Worm (Caenorhabditis elegans) whole organism, late embryonic: ENCODE data around the gene bath-13.

ENCODE experiments used
- K09A11.1 ChIP-seq: sonication (generic microtip); optimal IDR thresholded peaks from 2 replicates; lab custom pipeline; 2017; ENCODE audit warnings: antibody characterized with exemption, mild to moderate bottlenecking, missing genetic modification characterization, missing compliant biosample characterization; ENCODE audit not compliant: insufficient read depth
- ama-1 ChIP-seq: fragments of 150-350 bp; optimal IDR thresholded peaks from 2 replicates; lab custom pipeline; 2014
- ceh-22 ChIP-seq: sonication (generic microtip); optimal IDR thresholded peaks from 2 replicates; lab custom pipeline; 2017; ENCODE audit warnings: missing biosample characterization, missing genetic modification characterization
- elt-2 ChIP-seq: sonication (generic microtip); optimal IDR thresholded peaks from 2 replicates; lab custom pipeline; 2016; ENCODE audit warnings: missing genetic modification reagents, missing genetic modification characterization, missing compliant biosample characterization
- nhr-11 ChIP-seq: fragments of 150-350 bp; optimal IDR thresholded peaks from 2 replicates; lab custom pipeline; 2014; ENCODE audit warnings: missing biosample characterization, missing genetic modification characterization
- pha-4 ChIP-seq: fragments of 150-350 bp; optimal IDR thresholded peaks from 2 replicates; lab custom pipeline; 2018; ENCODE audit warnings: missing biosample characterization, missing genetic modification reagents, missing genetic modification characterization
- sox-4 ChIP-seq: sonication (generic microtip); optimal IDR thresholded peaks from 2 replicates; lab custom pipeline; 2017; ENCODE audit warnings: mild to moderate bottlenecking, missing genetic modification characterization, inconsistent platforms, missing compliant biosample characterization

ce11 chrII:2525652-2526051 is 3.8 kb upstream of the bath-13 start:
- TF ChIP-seq nhr-11 (tag; lab: Kevin White, UChicago) (no peak), pha-4 (tag; lab: Kevin White, UChicago) (no peak), ama-1 (lab: Kevin White, UChicago) (no peak), sox-4 (tag; lab: Kevin White, UChicago) (no peak), K09A11.1 (tag; lab: Kevin White, UChicago) (no peak), ceh-22 (tag; lab: Kevin White, UChicago) (no peak), elt-2 (tag; lab: Kevin White, UChicago) (no peak)
